Comparison of ENCODE assay signal across 7 worm cellular contexts in the genomic region with DNA sequence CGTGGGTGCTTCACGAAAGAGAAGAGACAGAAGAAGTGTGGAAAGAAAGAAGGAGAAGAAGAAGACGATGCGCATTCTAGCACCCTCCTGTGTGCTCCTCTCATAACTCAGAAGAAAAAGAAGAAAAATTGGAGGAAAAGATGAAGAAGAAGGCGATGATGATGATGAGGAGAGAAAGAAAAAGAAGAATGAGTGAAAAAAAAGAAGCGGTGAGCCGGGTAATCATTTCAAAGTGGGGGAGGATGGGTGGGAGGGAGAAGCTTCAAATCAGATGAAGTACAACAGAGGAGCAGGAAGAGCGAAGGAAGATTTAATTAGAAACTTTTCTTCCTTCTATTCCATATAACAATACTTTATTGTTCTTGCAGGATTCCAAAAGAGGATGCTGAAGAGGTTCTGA.
TF ChIP-seq lines count a peak whose summit lies in the region.

No protein-coding gene starts in this region.

TF ChIP-seq in whole organism, L1 larva, 84 proteins besides CTCF, POLR2A, EP300 and RAD21:
- TF ChIP-seq lin-14 (GFP tag; optimal IDR thresholded peaks at IDR 0.05; lab: Kevin White, UChicago) (peak; percentile 74), mab-9 (GFP tag; IDR thresholded peaks at IDR 0.05; lab: Robert Waterston, UW) (no peak), ceh-82 (tag; optimal IDR thresholded peaks at IDR 0.05; lab: Kevin White, UChicago) (peak in 1 of 3 experiments; percentile 12)

TF ChIP-seq in whole organism, L2 larva, 48 proteins besides CTCF, POLR2A, EP300 and RAD21:
- peak; percentile 71 for TF ChIP-seq unc-55 (GFP tag; optimal IDR thresholded peaks at IDR 0.05; lab: Kevin White, UChicago)
- no peak for TF ChIP-seq elt-1 (tag; optimal IDR thresholded peaks at IDR 0.05; lab: Kevin White, UChicago)
- peak; percentile 23 for TF ChIP-seq nhr-129 (tag; optimal IDR thresholded peaks at IDR 0.05; lab: Kevin White, UChicago)

TF ChIP-seq in whole organism, L3 larva, 47 proteins besides CTCF, POLR2A, EP300 and RAD21:
- TF ChIP-seq fkh-10 (GFP tag; optimal IDR thresholded peaks at IDR 0.05; lab: Kevin White, UChicago) (peak; percentile 41), unc-39 (tag; optimal IDR thresholded peaks at IDR 0.05; lab: Kevin White, UChicago) (no peak), hmg-11 (tag; optimal IDR thresholded peaks at IDR 0.05; lab: Kevin White, UChicago) (no peak), nfya-1 (tag; optimal IDR thresholded peaks at IDR 0.05; lab: Kevin White, UChicago; ENCODE audit: insufficient read depth) (peak; percentile 5)
TF ChIP-seq in whole organism, L3 larva: peak in this region for 2.

TF ChIP-seq in whole organism, L4 larva, 104 proteins besides CTCF, POLR2A, EP300 and RAD21:
- peak in 1 of 2 experiments; percentile 55 for TF ChIP-seq unc-62 (GFP tag; optimal IDR thresholded peaks at IDR 0.05 in 1 of 2; lab: Kevin White, UChicago)
- no peak for TF ChIP-seq unc-62 (tag; optimal IDR thresholded peaks at IDR 0.05; lab: Kevin White, UChicago)
- TF ChIP-seq arid-1 (GFP tag; conservative IDR thresholded peaks at IDR 0.05; lab: Robert Waterston, UW), result no peak
- TF ChIP-seq lsy-2 (tag; optimal IDR thresholded peaks at IDR 0.05; lab: Kevin White, UChicago), result peak in 1 of 2 experiments; percentile 2
- peak; percentile 65 for TF ChIP-seq aha-1 (tag; lab: Kevin White, UChicago)
- peak; percentile 57; the same call in 1 of the 2 replicates for TF ChIP-seq ctbp-1 (GFP tag; IDR thresholded peaks at IDR 0.05; lab: Robert Waterston, UW)
- no peak for TF ChIP-seq mes-2 (tag; optimal IDR thresholded peaks at IDR 0.05; lab: Kevin White, UChicago; ENCODE audit: poor library complexity, severe bottlenecking)
- TF ChIP-seq fkh-10 (GFP tag; optimal IDR thresholded peaks at IDR 0.05; lab: Kevin White, UChicago), result peak; percentile 9
- TF ChIP-seq attf-4 (tag; optimal IDR thresholded peaks at IDR 0.05; lab: Kevin White, UChicago), result no peak
TF ChIP-seq in whole organism, L4 larva: peak in this region for 5.

TF ChIP-seq in whole organism, late embryonic, 69 proteins besides CTCF, POLR2A, EP300 and RAD21:
- TF ChIP-seq C38D4.7 (GFP tag; optimal IDR thresholded peaks at IDR 0.05; lab: Kevin White, UChicago) (no peak), fax-1 (tag; optimal IDR thresholded peaks at IDR 0.05; lab: Kevin White, UChicago) (no peak), ceh-31 (tag; optimal IDR thresholded peaks at IDR 0.05; lab: Kevin White, UChicago) (peak; percentile 17), unc-42 (tag; optimal IDR thresholded peaks at IDR 0.05; lab: Kevin White, UChicago) (peak; percentile 82), ceh-19 (GFP tag; optimal IDR thresholded peaks at IDR 0.05; lab: Kevin White, UChicago) (peak; percentile 15)

TF ChIP-seq in whole organism, mixed stage, embryonic, 35 proteins besides CTCF, POLR2A, EP300 and RAD21:
- no peak for TF ChIP-seq pha-4 (tag; optimal IDR thresholded peaks at IDR 0.05; lab: Kevin White, UChicago)
- TF ChIP-seq nhr-12 (tag; optimal IDR thresholded peaks at IDR 0.05; lab: Kevin White, UChicago), result no peak
- TF ChIP-seq mls-2 (tag; optimal IDR thresholded peaks at IDR 0.05; lab: Kevin White, UChicago), result peak; percentile 7
- TF ChIP-seq ces-1 (GFP tag; optimal IDR thresholded peaks at IDR 0.05; lab: Kevin White, UChicago), result peak; percentile 70
TF ChIP-seq in whole organism, mixed stage, embryonic: peak in this region for 2.

TF ChIP-seq in whole organism, young adult, 124 proteins besides CTCF, POLR2A, EP300 and RAD21:
- TF ChIP-seq zfh-2 (GFP tag; conservative IDR thresholded peaks at IDR 0.05; lab: Robert Waterston, UW), result 0 out of 2 replicates have a peak, but pooled peaks have one; percentile 22
- TF ChIP-seq F57A8.1 (GFP tag; optimal IDR thresholded peaks at IDR 0.05; lab: Kevin White, UChicago), result no peak
